Worm (Caenorhabditis elegans) whole organism, L3 larva: Measurements from ENCODE around the gene fbxb-44.

Experiments used
- ZK546.5 ChIP-seq: sonication (generic microtip); optimal IDR thresholded peaks from 2 replicates; lab custom pipeline; 2017; ENCODE audit warnings: missing biosample characterization, missing genetic modification characterization
- aly-2 ChIP-seq: fragments of 150-350 bp; optimal IDR thresholded peaks from 2 replicates; lab custom pipeline; 2014; ENCODE audit warnings: missing biosample characterization, missing genetic modification characterization
- ama-1 ChIP-seq: fragments of 150-350 bp; optimal IDR thresholded peaks from 2 replicates; lab custom pipeline; 2018
- ceh-16 ChIP-seq: sonication (generic microtip); optimal IDR thresholded peaks from 2 replicates; lab custom pipeline; 2017; ENCODE audit warnings: missing biosample characterization, missing genetic modification characterization
- ceh-82 ChIP-seq: fragments of 150-350 bp; optimal IDR thresholded peaks from 2 replicates; lab custom pipeline; 2014; ENCODE audit warnings: missing biosample characterization, missing genetic modification characterization
- egl-27 ChIP-seq: sonication (generic microtip); optimal IDR thresholded peaks from 4 replicates; lab custom pipeline; 2017; ENCODE audit warnings: missing biosample characterization, missing genetic modification reagents, missing genetic modification characterization
- egl-5 ChIP-seq: fragments of 150-350 bp; optimal IDR thresholded peaks from 2 replicates; lab custom pipeline; 2017; ENCODE audit warnings: missing biosample characterization, missing genetic modification reagents, missing genetic modification characterization, inconsistent platforms
- elt-1 ChIP-seq: fragments of 150-350 bp; optimal IDR thresholded peaks from 2 replicates; lab custom pipeline; 2014; ENCODE audit warnings: missing biosample characterization, missing genetic modification characterization
- elt-2 ChIP-seq: sonication (generic microtip); optimal IDR thresholded peaks from 2 replicates; lab custom pipeline; 2016; ENCODE audit warnings: missing genetic modification reagents, mild to moderate bottlenecking, missing genetic modification characterization, missing compliant biosample characterization
- elt-3 ChIP-seq, 3 experiments: fragments of 150-350 bp in 1 of 3; sonication (generic microtip) in 2 of 3; optimal IDR thresholded peaks; 2 replicates in 2 of 3; 4 replicates in 1 of 3; lab custom pipeline; 2014 to 2017; ENCODE audit warnings: missing biosample characterization in 3 of 3, missing genetic modification characterization in 3 of 3
- eor-1 ChIP-seq, 2 experiments: fragments of 150-350 bp; optimal IDR thresholded peaks; 2 replicates each; lab custom pipeline; 2014 to 2018; ENCODE audit warnings: missing biosample characterization in 2 of 2, missing genetic modification characterization in 2 of 2
- fkh-10 ChIP-seq: sonication (generic microtip); optimal IDR thresholded peaks from 2 replicates; lab custom pipeline; 2017; ENCODE audit warnings: missing biosample characterization, missing genetic modification reagents, missing genetic modification characterization
- fos-1 ChIP-seq: fragments of 150-350 bp; optimal IDR thresholded peaks from 2 replicates; lab custom pipeline; 2014; ENCODE audit warnings: missing biosample characterization, missing genetic modification characterization
- hmg-11 ChIP-seq: sonication (generic microtip); optimal IDR thresholded peaks from 2 replicates; lab custom pipeline; 2016; ENCODE audit warnings: missing genetic modification characterization, missing compliant biosample characterization
- jun-1 ChIP-seq: fragments of 150-350 bp; optimal IDR thresholded peaks from 2 replicates; lab custom pipeline; 2014; ENCODE audit warnings: missing biosample characterization, missing genetic modification reagents, missing genetic modification characterization
- lin-15B ChIP-seq: fragments of 150-350 bp; optimal IDR thresholded peaks from 2 replicates; lab custom pipeline; 2014; ENCODE audit warnings: missing biosample characterization, missing genetic modification characterization
- lin-39 ChIP-seq: fragments of 150-350 bp; optimal IDR thresholded peaks from 2 replicates; lab custom pipeline; 2018; ENCODE audit warnings: missing biosample characterization, missing genetic modification reagents, missing genetic modification characterization
- mdl-1 ChIP-seq: fragments of 150-350 bp; optimal IDR thresholded peaks from 2 replicates; lab custom pipeline; 2014; ENCODE audit warnings: missing biosample characterization, missing genetic modification characterization
- nfya-1 ChIP-seq: sonication (generic microtip); optimal IDR thresholded peaks from 2 replicates; lab custom pipeline; 2017; ENCODE audit warnings: missing genetic modification characterization, mild to moderate bottlenecking, missing compliant biosample characterization, antibody characterized with exemption, moderate library complexity; ENCODE audit not compliant: insufficient read depth
- nhr-11 ChIP-seq: fragments of 150-350 bp; optimal IDR thresholded peaks from 2 replicates; lab custom pipeline; 2014; ENCODE audit warnings: missing biosample characterization, missing genetic modification characterization
- nhr-23 ChIP-seq: fragments of 150-350 bp; optimal IDR thresholded peaks from 2 replicates; lab custom pipeline; 2014; ENCODE audit warnings: missing biosample characterization, missing genetic modification reagents, missing genetic modification characterization
- nhr-28 ChIP-seq: fragments of 150-350 bp; optimal IDR thresholded peaks from 2 replicates; lab custom pipeline; 2014; ENCODE audit warnings: missing biosample characterization, missing genetic modification characterization
- nhr-43 ChIP-seq: sonication (generic microtip); optimal IDR thresholded peaks from 2 replicates; lab custom pipeline; 2016; ENCODE audit warnings: mild to moderate bottlenecking, missing genetic modification characterization, missing compliant biosample characterization; ENCODE audit not compliant: poor library complexity, severe bottlenecking
- nhr-67 ChIP-seq: fragments of 150-350 bp; optimal IDR thresholded peaks from 2 replicates; lab custom pipeline; 2014; ENCODE audit warnings: missing biosample characterization, missing genetic modification characterization
- nhr-76 ChIP-seq: fragments of 150-350 bp; sonication (generic microtip); optimal IDR thresholded peaks from 5 replicates; lab custom pipeline; 2014; ENCODE audit warnings: missing biosample characterization, missing genetic modification characterization
- pha-4 ChIP-seq: fragments of 150-350 bp; optimal IDR thresholded peaks from 2 replicates; lab custom pipeline; 2014; ENCODE audit warnings: missing biosample characterization, missing genetic modification reagents, missing genetic modification characterization
- pqm-1 ChIP-seq: fragments of 150-350 bp; optimal IDR thresholded peaks from 2 replicates; lab custom pipeline; 2017; ENCODE audit warnings: missing biosample characterization, missing genetic modification characterization, inconsistent platforms
- sea-2 ChIP-seq: fragments of 150-350 bp; sonication (generic microtip); optimal IDR thresholded peaks from 4 replicates; lab custom pipeline; 2014; ENCODE audit warnings: missing biosample characterization, missing genetic modification reagents, missing genetic modification characterization
- skn-1 ChIP-seq: fragments of 150-350 bp; optimal IDR thresholded peaks from 2 replicates; lab custom pipeline; 2014; ENCODE audit warnings: missing biosample characterization, missing genetic modification characterization
- snpc-4 ChIP-seq: fragments of 150-350 bp; optimal IDR thresholded peaks from 2 replicates; lab custom pipeline; 2014; ENCODE audit warnings: missing biosample characterization, missing genetic modification characterization
- tbx-2 ChIP-seq: sonication (generic microtip); optimal IDR thresholded peaks from 2 replicates; lab custom pipeline; 2016; ENCODE audit warnings: mild to moderate bottlenecking, missing genetic modification characterization, missing compliant biosample characterization
- unc-39 ChIP-seq: sonication (generic microtip); optimal IDR thresholded peaks from 4 replicates; lab custom pipeline; 2017; ENCODE audit warnings: missing biosample characterization, missing genetic modification characterization
- unc-62 ChIP-seq: fragments of 150-350 bp; sonication (generic microtip); optimal IDR thresholded peaks from 4 replicates; lab custom pipeline; 2014; ENCODE audit warnings: missing biosample characterization, missing genetic modification reagents, missing genetic modification characterization

Gene fbxb-44

DNA sequence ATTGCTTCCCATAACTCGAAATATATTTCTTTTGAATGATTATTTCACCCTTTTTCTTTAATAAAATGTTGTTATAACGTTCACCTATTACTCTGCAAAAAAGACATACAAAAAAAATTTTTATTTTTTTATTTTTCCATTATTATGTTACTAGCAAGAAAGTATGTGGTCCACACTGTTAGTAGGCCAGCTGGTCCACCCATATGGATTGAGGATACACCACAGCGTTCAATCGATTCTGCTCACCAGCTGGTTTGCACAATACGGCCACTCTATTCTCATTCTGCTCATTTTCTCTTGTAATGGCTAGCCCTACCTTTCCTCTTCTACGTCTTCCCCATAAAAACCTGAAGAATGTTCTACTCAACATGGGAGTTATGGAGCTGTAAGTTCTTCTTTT is at the start of gene fbxb-44:
Gene fbxb-44, plus strand, starts transcription at position 301 of the 400 bp plus-strand sequence.
- TF ChIP-seq ZK546.5 (tag; lab: Kevin White, UChicago) = no peak
- no peak for TF ChIP-seq skn-1 (tag; lab: Kevin White, UChicago)
- TF ChIP-seq jun-1 = no peak
- no peak for TF ChIP-seq nhr-43 (tag; lab: Kevin White, UChicago)
- no peak for TF ChIP-seq ama-1 (lab: Kevin White, UChicago)
- no peak for TF ChIP-seq lin-39 (tag; lab: Kevin White, UChicago)
- TF ChIP-seq fkh-10 (GFP tag; lab: Kevin White, UChicago) = no peak
- no peak for TF ChIP-seq nhr-23 (tag; lab: Kevin White, UChicago)

DNA sequence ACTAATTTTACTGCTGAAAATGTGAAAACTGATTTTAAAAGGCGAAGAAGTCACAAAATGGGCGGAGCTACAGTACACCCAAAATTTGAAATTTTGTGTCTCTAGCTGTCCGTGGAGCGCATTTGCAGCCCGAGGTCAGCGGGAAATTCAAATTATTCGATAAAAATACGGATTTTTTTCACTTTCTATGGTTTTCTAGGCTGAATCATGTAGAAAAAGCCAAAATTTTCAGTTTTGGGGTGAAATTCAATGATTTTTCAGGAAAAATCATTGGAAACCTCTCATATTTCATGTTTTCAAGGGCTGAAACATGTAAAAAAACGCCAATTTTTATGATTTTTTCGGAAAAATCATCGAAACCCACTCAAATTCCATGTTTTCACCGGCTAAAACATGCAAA is 47.9 kb upstream of the fbxb-44 start:
- TF ChIP-seq ZK546.5 (tag; lab: Kevin White, UChicago) = no peak
- TF ChIP-seq unc-62 (GFP tag; lab: Kevin White, UChicago) = no peak
- TF ChIP-seq elt-2 (tag; lab: Kevin White, UChicago) = no peak
- no peak for TF ChIP-seq nhr-76 (tag; lab: Kevin White, UChicago)
- TF ChIP-seq ceh-16 (tag; lab: Kevin White, UChicago) = no peak
- no peak for TF ChIP-seq elt-3 (tag; optimal IDR thresholded peaks at IDR 0.05; lab: Kevin White, UChicago)
- no peak for TF ChIP-seq pqm-1
- no peak for TF ChIP-seq jun-1
- TF ChIP-seq egl-27 = no peak

DNA sequence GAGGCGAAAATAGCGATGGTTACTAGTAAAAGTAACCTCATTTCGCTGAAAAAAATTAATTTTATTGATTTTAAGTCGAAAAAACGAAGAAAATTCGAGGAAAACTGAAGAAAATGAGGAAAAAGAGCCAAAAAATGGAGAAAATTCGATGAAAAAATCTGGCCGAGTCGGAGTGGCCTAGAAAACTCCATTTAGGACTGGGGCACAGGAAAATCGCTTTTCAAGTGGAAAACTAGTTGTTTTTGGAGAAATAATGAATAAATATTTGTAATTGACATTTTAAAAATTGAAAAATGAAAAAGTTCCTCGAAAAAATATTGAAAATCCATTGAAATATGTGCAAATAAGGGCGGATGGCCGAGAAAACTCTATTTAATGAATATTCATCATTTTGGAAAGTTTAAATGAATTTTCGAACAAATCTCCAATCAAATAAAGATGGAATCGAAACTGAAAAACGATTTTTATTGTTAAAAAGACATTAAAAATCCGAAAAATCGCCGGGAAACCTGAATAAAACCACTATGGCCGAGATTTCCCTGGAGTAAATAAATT is 38.3 kb upstream of the fbxb-44 start, which contains the start of gene emc-1:
Gene emc-1, minus strand, starts transcription at position 45 of the 555 bp plus-strand sequence.
- no peak for TF ChIP-seq egl-5
- TF ChIP-seq unc-39 (tag; lab: Kevin White, UChicago) = no peak
- TF ChIP-seq pha-4 = peak; percentile 11
- TF ChIP-seq lin-39 (tag; lab: Kevin White, UChicago) = no peak
- TF ChIP-seq fos-1 (tag; lab: Kevin White, UChicago) = no peak
- no peak for TF ChIP-seq hmg-11 (tag; lab: Kevin White, UChicago)
- TF ChIP-seq nhr-28 (tag; lab: Kevin White, UChicago) = no peak
- no peak for TF ChIP-seq aly-2 (tag; lab: Kevin White, UChicago)

DNA sequence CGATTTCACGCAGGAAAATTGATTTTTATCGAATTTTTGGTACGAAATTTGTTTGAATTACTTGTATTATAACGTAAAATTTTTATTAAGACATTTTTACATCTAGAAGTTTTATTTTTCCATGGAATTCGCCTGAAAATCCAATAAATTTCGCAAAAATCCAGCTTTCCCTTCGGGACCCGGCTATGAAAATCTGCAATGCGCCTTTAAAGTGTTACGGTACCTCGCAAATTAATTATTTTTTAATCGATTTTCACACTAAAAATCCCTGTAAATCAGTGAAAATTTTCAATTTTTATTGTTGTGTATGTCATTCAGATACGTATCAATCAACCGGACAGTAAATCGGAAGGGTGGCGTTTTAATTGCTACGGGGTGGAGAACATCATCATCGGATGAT is 37.7 kb upstream of the fbxb-44 start:
- no peak for TF ChIP-seq nhr-11 (tag; lab: Kevin White, UChicago)
- TF ChIP-seq fos-1 (tag; lab: Kevin White, UChicago) = no peak
- no peak for TF ChIP-seq sea-2 (GFP tag; lab: Kevin White, UChicago)
- TF ChIP-seq lin-39 (tag; lab: Kevin White, UChicago) = no peak
- TF ChIP-seq ZK546.5 (tag; lab: Kevin White, UChicago) = no peak
- no peak for TF ChIP-seq nfya-1 (tag; lab: Kevin White, UChicago)
- TF ChIP-seq elt-2 (tag; lab: Kevin White, UChicago) = no peak
- TF ChIP-seq mdl-1 (tag; lab: Kevin White, UChicago) = no peak
- TF ChIP-seq elt-1 = no peak
- no peak for TF ChIP-seq eor-1 (tag; optimal IDR thresholded peaks at IDR 0.05; lab: Kevin White, UChicago)
- TF ChIP-seq aly-2 (tag; lab: Kevin White, UChicago) = no peak
- no peak for TF ChIP-seq ceh-16 (tag; lab: Kevin White, UChicago)
- TF ChIP-seq nhr-43 (tag; lab: Kevin White, UChicago) = no peak
- TF ChIP-seq egl-27 = no peak
- TF ChIP-seq, all 47 proteins: peak for 0

DNA sequence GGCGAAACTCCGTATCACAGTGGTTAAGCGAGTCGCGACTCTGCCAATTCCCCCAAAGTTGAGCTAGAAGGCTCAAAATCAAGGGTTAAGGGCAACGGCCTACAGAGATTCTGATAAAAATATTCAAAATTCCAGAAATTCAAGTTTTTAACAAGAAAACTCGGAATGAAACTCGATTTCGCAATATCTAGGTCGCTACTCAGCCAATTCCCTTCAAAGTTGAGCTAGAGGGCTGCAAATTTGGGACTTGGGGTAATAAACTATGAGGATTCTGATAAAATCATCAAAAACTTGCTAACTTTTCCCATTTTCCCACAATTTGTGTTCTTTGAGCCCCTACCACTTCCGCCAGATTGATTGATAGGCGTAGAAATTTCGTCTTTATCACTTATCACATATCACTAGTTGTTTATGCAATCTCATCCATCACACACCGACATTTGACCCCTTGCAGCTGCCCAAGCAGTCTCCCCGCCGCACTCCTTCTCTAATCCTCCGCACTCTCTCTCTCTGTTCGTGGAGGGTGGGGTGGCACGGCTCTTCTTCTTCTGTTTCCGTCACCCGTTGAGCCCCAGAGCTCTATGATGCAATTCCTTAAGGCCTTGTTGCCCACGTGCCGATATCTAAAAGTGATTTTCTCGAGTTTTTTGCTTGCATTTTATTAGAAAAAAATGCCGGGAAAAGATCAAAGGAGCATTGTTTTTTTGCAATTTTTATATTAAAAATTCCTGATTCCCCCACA is 36.9 kb upstream of the fbxb-44 start:
- TF ChIP-seq aly-2 (tag; lab: Kevin White, UChicago) (no peak), unc-62 (GFP tag; lab: Kevin White, UChicago) (peak; percentile 38), tbx-2 (tag; lab: Kevin White, UChicago) (no peak), ZK546.5 (tag; lab: Kevin White, UChicago) (no peak), lin-39 (tag; lab: Kevin White, UChicago) (peak; percentile 90), snpc-4 (tag; lab: Kevin White, UChicago) (no peak), egl-5 (peak; percentile 51), ceh-82 (tag; lab: Kevin White, UChicago) (no peak), sea-2 (GFP tag; lab: Kevin White, UChicago) (no peak), jun-1 (no peak), nfya-1 (tag; lab: Kevin White, UChicago) (peak; percentile 59), lin-15B (tag; lab: Kevin White, UChicago) (peak; percentile 1), mdl-1 (tag; lab: Kevin White, UChicago) (peak; percentile 65), nhr-67 (tag; lab: Kevin White, UChicago) (no peak), hmg-11 (tag; lab: Kevin White, UChicago) (peak; percentile 49), eor-1 (tag; optimal IDR thresholded peaks at IDR 0.05; lab: Kevin White, UChicago) (no peak)
